Fruit fly (Drosophila melanogaster): Measurements from ENCODE around the gene CG18731.

DNA sequence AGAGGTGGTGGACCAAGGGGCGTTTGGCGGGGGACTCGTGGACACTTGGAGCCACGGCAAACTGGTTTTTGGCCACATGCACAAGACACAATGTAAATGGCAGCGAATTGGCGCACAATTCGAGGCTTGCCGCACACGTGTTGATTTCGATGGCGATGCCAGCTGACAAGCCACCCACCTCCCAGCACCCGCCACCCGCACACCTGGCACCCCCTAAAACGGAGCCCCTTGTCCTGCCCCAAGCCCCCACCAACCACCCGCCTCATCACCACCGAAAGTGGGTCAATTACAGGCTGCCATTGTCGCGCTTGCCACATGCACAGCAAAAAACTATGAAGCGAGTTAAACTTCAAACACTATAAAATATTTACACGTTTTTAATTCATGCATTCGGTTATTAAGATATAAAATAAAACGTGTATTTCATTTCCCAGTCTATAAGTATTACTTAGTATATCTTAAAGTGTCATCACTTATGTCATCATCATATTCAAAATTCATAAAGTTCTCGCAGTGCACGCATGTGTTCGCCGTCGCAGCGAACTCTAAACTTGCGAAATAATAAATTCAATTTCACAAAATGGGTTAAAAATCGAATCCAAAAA lies 33.4 kb downstream of the CG18731 start:
- no peak for TF ChIP-seq CG14050 (GFP tag; IDR thresholded peaks at IDR 0.05)
- TF ChIP-seq yki (optimal IDR thresholded peaks at IDR 0.05): no peak
- TF ChIP-seq Awh (GFP tag; IDR thresholded peaks at IDR 0.05): no peak
- no peak for TF ChIP-seq dimm (GFP tag; IDR thresholded peaks at IDR 0.05)
- no peak for TF ChIP-seq Ptx1 (GFP tag; IDR thresholded peaks at IDR 0.05)
- TF ChIP-seq nau (GFP tag; optimal IDR thresholded peaks at IDR 0.05): no peak
- no peak for TF ChIP-seq ranshi (GFP tag; IDR thresholded peaks at IDR 0.05)
- no peak for TF ChIP-seq CTCF (GFP tag; optimal IDR thresholded peaks at IDR 0.05)

All from whole organism, embryonic.